Fruit fly (Drosophila melanogaster): ENCODE measurements around the gene BomT3.

Gene BomT3

DNA sequence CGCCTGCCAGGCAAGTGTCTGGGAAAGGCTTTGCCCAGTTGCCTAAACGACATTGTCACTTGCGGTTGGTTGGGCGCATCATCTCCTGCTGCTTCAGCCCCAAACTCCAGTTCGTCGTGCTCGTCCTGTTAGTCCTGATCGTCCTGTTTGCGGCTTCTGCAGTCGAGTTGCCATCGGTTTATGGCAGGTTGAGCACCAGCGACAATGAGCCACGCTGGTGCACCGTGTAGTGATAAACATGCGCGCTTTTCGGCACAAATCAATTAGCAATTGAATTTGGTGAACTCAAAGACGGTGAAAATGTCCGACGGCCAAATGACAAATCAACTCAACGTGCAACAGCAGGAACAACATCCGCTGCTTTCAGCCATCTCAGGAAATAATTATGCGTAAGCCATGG lies 16.9 kb upstream of the BomT3 start, which contains the start of gene CG13407:
TSS of gene CG13407 (plus strand) at position 301 of the 400 bp plus-strand sequence.
- TF ChIP-seq psq (optimal IDR thresholded peaks at IDR 0.05): no peak
- TF ChIP-seq Dll (optimal IDR thresholded peaks at IDR 0.05): no peak
- TF ChIP-seq CG8478 (optimal IDR thresholded peaks at IDR 0.05): no peak
- no peak for TF ChIP-seq usp (GFP tag; optimal IDR thresholded peaks at IDR 0.05)
- TF ChIP-seq pan (optimal IDR thresholded peaks at IDR 0.05): no peak
- no peak for TF ChIP-seq EcR (GFP tag; optimal IDR thresholded peaks at IDR 0.05)

DNA sequence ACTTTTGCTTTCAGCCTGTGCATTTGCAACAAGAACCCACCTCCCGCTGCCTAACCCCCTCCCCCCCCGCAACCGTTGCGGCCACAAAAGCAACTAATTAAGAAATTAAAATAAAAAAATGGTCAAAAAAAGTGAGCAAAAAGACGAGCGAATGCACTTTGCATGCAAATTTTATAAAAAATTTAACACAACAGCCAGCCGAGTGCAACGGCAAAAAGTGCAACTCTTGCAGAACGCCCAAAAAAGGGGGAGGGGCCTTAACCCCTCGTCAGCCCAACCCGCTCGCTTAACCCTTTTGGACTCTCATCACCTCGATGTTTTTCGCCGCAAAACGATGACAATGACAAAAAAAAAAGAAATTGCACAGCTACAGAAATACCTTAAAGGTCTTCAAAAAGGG lies 10.7 kb upstream of the BomT3 start:
- no peak for TF ChIP-seq Dll (optimal IDR thresholded peaks at IDR 0.05)
- TF ChIP-seq psq (optimal IDR thresholded peaks at IDR 0.05): no peak
- TF ChIP-seq usp (GFP tag; optimal IDR thresholded peaks at IDR 0.05): no peak
- no peak for TF ChIP-seq CG8478 (optimal IDR thresholded peaks at IDR 0.05)
- no peak for TF ChIP-seq EcR (GFP tag; optimal IDR thresholded peaks at IDR 0.05)
- TF ChIP-seq pan (optimal IDR thresholded peaks at IDR 0.05): no peak

DNA sequence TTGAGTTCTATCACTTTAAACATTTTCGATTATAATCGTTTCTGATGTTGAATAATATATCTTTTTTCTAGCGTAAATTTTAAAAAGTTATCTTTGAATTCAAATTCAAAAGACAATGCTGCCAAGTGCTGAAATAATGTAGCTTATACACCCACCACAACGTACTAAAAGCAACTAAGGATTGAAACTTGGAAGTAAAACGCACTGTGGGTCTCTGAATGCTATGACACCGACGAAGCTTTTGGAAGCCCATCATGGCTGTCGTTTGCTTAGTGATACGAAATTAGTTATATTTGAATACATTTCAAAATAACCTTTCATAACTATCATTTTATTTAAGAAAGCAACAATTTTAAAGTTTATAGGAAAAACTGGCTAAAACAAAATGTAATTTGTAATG lies 7.8 kb upstream of the BomT3 start:
- TF ChIP-seq psq (optimal IDR thresholded peaks at IDR 0.05) (no peak), pan (optimal IDR thresholded peaks at IDR 0.05) (no peak), usp (GFP tag; optimal IDR thresholded peaks at IDR 0.05) (no peak), Dll (optimal IDR thresholded peaks at IDR 0.05) (no peak), EcR (GFP tag; optimal IDR thresholded peaks at IDR 0.05) (no peak), CG8478 (optimal IDR thresholded peaks at IDR 0.05) (no peak)

DNA sequence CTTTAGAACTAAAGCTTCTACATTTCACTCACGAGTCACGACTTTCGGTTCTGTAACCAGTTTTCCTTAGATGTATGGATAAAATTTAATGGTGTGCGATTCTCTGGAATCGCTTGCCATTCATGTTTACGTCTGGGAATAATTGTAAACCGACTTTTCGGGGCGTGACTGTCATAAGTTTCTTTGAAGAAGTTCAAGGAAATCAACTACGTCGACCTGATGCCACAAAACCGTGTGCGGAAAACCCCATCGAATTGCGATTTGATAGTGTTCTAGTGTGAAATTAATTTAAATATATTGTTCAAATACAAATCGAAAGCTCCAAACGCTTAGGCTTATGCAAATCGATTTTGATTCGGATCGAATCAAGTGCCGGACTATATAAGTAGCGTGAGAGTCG lies 578 bp upstream of the BomT3 start, which contains the start of gene BomBc3:
TSS of gene BomBc3 (plus strand) at position 301 of the 400 bp plus-strand sequence.
- TF ChIP-seq EcR (GFP tag; optimal IDR thresholded peaks at IDR 0.05): no peak
- no peak for TF ChIP-seq usp (GFP tag; optimal IDR thresholded peaks at IDR 0.05)
- TF ChIP-seq pan (optimal IDR thresholded peaks at IDR 0.05): no peak
- no peak for TF ChIP-seq CG8478 (optimal IDR thresholded peaks at IDR 0.05)
- no peak for TF ChIP-seq psq (optimal IDR thresholded peaks at IDR 0.05)
- no peak for TF ChIP-seq Dll (optimal IDR thresholded peaks at IDR 0.05)

DNA sequence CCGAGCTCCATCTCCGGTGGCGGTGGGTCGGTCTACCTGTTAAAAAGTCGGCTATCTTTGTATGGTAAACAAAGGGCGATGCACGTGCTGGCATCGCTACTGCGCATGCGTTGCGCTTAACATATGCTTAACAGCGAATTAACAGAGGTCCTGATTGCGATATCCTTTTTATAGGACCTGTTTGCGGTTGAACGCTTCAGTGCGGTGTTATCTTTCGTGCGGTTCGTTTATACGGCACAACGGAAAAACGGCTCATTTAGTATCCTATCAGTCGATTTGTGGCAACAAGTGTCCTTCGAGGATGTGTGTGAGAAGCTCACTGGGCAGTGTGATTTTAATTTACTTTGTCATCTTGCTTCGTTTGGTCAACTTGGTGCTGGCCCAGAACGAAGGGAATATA lies 6.0 kb downstream of the BomT3 start, which contains the start of gene CG13408:
TSS of gene CG13408 (plus strand) at position 222 of the 400 bp plus-strand sequence.
- TF ChIP-seq CG8478 (optimal IDR thresholded peaks at IDR 0.05) (no peak), Dll (optimal IDR thresholded peaks at IDR 0.05) (no peak), pan (optimal IDR thresholded peaks at IDR 0.05) (no peak), usp (GFP tag; optimal IDR thresholded peaks at IDR 0.05) (no peak), psq (optimal IDR thresholded peaks at IDR 0.05) (no peak), EcR (GFP tag; optimal IDR thresholded peaks at IDR 0.05) (no peak)

DNA sequence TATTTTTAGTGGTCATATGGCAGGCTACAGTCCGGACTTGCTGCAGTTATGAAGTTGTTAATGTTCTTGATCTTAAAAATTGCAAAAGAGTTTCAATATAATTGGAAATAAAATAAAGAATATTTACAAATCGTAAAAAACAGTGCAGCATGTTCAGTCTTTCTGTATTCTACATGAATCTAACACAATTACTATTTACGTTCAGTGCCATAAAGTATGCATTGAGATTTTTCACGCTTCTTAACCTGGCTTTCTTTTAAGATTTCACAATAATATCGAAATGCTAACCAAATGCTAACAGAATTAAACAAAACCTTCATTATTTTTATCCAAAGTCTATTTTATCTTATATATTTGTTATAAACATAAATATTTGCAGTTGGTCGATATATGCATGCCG lies 13.6 kb downstream of the BomT3 start:
- TF ChIP-seq CG8478 (optimal IDR thresholded peaks at IDR 0.05): no peak
- no peak for TF ChIP-seq pan (optimal IDR thresholded peaks at IDR 0.05)
- TF ChIP-seq EcR (GFP tag; optimal IDR thresholded peaks at IDR 0.05): no peak
- no peak for TF ChIP-seq psq (optimal IDR thresholded peaks at IDR 0.05)

DNA sequence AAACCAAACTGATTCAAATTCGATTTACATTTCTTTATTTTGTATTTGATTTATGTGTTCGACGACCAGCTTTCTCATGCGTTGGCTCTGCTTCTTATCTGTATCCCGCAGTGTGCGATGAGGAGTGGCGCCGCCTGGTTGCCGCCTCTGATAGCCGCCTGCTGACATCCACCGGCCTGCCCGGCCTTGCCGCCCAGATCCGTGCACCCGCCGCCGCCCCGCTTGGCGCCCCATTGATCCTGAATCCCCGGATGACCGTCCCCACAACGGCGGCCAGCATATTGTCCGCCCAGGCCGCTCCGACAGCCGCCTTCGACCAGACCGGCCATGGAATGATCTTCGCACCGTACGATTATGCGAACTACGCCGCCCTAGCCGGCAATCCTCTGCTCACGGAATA lies 14.6 kb downstream of the BomT3 start:
- TF ChIP-seq CG8478 (optimal IDR thresholded peaks at IDR 0.05) (no peak), Dll (optimal IDR thresholded peaks at IDR 0.05) (no peak), usp (GFP tag; optimal IDR thresholded peaks at IDR 0.05) (no peak), EcR (GFP tag; optimal IDR thresholded peaks at IDR 0.05) (no peak), pan (optimal IDR thresholded peaks at IDR 0.05) (no peak), psq (optimal IDR thresholded peaks at IDR 0.05) (no peak)

DNA sequence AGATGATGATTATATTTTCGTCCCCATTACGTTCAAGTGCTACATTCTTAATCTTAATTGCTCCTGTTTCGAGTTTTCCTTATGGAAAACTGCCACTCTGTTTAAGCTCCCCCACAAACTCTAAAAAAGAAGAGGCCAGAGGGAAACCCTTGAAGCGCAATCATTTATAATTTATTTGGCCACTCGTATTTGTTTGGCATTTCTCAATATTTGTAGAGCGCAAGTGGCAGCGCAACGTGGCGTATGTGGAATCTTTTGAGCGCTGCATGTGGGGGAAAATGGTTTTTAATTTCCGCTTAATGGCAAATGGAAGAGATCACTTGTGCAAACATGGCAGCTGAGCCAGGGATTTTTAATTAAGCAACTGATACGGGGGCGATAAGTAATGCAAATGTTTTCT lies 19.0 kb downstream of the BomT3 start:
- TF ChIP-seq psq (optimal IDR thresholded peaks at IDR 0.05): no peak
- no peak for TF ChIP-seq usp (GFP tag; optimal IDR thresholded peaks at IDR 0.05)
- TF ChIP-seq CG8478 (optimal IDR thresholded peaks at IDR 0.05): no peak
- TF ChIP-seq EcR (GFP tag; optimal IDR thresholded peaks at IDR 0.05): no peak
- no peak for TF ChIP-seq pan (optimal IDR thresholded peaks at IDR 0.05)
- no peak for TF ChIP-seq Dll (optimal IDR thresholded peaks at IDR 0.05)

DNA sequence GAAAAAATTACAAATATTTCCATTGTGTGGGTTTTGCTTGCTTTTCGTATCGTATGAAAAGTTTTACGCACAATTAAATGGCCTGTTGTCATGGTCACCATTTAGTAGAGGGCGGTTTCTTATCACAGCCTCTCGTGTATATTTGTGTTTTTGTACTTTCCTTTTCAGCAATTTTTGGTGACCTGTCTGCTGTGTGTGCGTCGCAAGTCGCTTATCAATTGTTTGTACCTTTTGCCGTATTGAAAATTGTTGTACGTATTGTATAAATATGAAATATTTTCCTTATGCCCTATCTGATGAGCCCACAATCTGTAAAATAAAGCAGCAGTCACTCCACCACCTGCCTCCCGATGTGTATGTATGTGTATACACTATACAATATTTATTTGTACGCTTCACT lies 19.8 kb downstream of the BomT3 start:
- TF ChIP-seq pan (optimal IDR thresholded peaks at IDR 0.05) (no peak), Dll (optimal IDR thresholded peaks at IDR 0.05) (no peak), usp (GFP tag; optimal IDR thresholded peaks at IDR 0.05) (no peak), CG8478 (optimal IDR thresholded peaks at IDR 0.05) (no peak), EcR (GFP tag; optimal IDR thresholded peaks at IDR 0.05) (no peak), psq (optimal IDR thresholded peaks at IDR 0.05) (no peak)

DNA sequence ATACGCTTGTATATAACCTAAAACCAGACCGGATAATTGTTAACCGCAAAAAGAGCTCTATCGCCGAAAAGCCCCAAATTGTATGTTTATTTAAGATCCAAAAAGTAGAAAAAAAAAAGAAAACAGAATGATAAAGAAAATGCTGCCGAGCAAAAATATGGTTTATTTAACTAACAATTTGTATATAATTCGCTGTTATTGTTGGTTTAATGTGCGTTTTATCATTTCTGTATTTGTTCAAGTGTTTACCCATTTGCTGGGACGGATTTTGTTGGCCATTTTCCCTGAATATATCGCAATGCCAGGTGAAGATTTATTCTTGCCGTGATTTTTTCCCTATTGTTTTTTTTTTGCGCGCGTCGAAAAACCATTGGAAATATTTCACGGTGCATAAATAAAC lies 29.1 kb downstream of the BomT3 start:
- TF ChIP-seq pan (optimal IDR thresholded peaks at IDR 0.05) (no peak), CG8478 (optimal IDR thresholded peaks at IDR 0.05) (no peak), Dll (optimal IDR thresholded peaks at IDR 0.05) (no peak), EcR (GFP tag; optimal IDR thresholded peaks at IDR 0.05) (no peak), usp (GFP tag; optimal IDR thresholded peaks at IDR 0.05) (no peak), psq (optimal IDR thresholded peaks at IDR 0.05) (no peak)

DNA sequence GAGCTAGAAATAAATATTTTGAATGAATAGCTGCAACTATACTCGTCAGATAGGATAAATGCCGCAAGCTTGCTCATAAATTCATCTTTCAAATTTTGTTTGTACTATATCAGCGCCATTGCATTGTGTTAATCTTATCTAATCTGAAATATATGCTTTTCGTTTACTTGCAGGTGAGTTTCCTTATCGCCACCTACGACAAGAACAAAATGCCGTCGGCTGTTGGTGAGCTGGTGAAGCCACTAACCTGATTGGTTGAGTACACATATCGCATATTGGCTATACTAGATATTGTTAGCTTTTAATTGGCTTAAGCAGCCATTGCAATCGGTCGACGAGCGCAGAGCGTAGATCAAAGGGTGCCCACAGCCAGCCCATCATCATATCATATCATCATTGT lies 32.5 kb downstream of the BomT3 start:
- no peak for TF ChIP-seq psq (optimal IDR thresholded peaks at IDR 0.05)
- no peak for TF ChIP-seq usp (GFP tag; optimal IDR thresholded peaks at IDR 0.05)
- no peak for TF ChIP-seq Dll (optimal IDR thresholded peaks at IDR 0.05)
- TF ChIP-seq CG8478 (optimal IDR thresholded peaks at IDR 0.05): no peak
- TF ChIP-seq pan (optimal IDR thresholded peaks at IDR 0.05): no peak

DNA sequence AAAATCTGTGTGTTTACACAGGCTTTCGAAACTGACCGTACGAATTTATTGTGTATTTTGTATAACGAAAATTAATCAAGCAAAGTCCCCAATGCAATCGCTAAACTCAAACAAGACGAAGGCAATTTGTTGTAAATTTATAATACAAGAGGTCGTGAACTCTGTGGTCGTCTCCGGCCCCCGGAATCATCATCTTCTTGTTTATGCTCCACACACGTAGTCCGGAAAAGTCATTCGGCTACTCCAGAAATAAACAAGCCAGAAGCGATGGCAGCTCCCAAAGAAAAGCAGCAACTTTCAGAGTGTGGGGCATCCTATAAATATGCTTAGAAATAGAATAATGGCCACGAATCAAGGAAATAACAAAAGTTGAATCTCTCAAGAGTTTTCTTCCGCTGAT lies 33.0 kb downstream of the BomT3 start:
- TF ChIP-seq psq (optimal IDR thresholded peaks at IDR 0.05): no peak
- TF ChIP-seq usp (GFP tag; optimal IDR thresholded peaks at IDR 0.05): no peak
- no peak for TF ChIP-seq Dll (optimal IDR thresholded peaks at IDR 0.05)
- no peak for TF ChIP-seq CG8478 (optimal IDR thresholded peaks at IDR 0.05)
- no peak for TF ChIP-seq EcR (GFP tag; optimal IDR thresholded peaks at IDR 0.05)
- no peak for TF ChIP-seq pan (optimal IDR thresholded peaks at IDR 0.05)

DNA sequence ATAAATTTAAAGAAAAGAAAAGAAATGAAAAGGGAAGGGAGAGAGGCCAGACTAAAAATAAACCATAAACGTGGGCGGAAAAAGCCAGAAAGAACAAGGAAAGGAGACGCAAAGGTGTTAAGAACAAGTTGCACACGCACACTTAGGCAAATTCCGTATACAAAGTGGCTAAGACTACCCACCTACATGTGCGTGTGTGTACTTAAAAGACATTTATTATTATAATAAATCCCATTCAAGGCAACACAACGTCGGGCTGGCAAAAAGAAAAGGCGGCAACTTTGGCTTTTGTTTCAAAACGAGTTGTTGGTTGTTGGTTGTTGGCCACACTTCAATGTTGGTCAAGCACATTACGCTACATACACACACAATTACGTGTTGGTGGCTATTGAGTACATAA lies 34.0 kb downstream of the BomT3 start:
- TF ChIP-seq Dll (optimal IDR thresholded peaks at IDR 0.05) (no peak), CG8478 (optimal IDR thresholded peaks at IDR 0.05) (no peak), pan (optimal IDR thresholded peaks at IDR 0.05) (no peak), EcR (GFP tag; optimal IDR thresholded peaks at IDR 0.05) (no peak)
